Fruit fly (Drosophila melanogaster) whole organism, wandering third instar larva: ENCODE measurements around the gene yuri.

Experiments used
- Abd-B ChIP-seq: fragments of >200 bp; optimal IDR thresholded peaks from 2 replicates; lab custom pipeline; 2017; ENCODE audit warnings: missing biosample characterization, missing genetic modification characterization
- CrebA ChIP-seq: fragments of 200-800 bp; sonication (Bioruptor generic); optimal IDR thresholded peaks from 2 replicates; lab custom pipeline; 2016; ENCODE audit warnings: missing biosample characterization, mild to moderate bottlenecking, missing genetic modification characterization, borderline replicate concordance
- Dfd ChIP-seq: fragments of >200 bp; optimal IDR thresholded peaks from 2 replicates; lab custom pipeline; 2017; ENCODE audit warnings: missing biosample characterization, missing genetic modification characterization
- Dif ChIP-seq: fragments of 200-275, 200-300 bp; sonication (Bioruptor generic); optimal IDR thresholded peaks from 2 replicates; lab custom pipeline; 2018; ENCODE audit warnings: missing biosample characterization, missing genetic modification characterization; ENCODE audit not compliant: partially characterized antibody
- GATAd ChIP-seq: sonication (Bioruptor generic); optimal IDR thresholded peaks from 2 replicates; lab custom pipeline; 2016; ENCODE audit warnings: missing biosample characterization, missing genetic modification characterization
- HLH106 ChIP-seq: fragments of 200-800 bp; optimal IDR thresholded peaks from 3 replicates; lab custom pipeline; 2019; ENCODE audit warnings: missing biosample characterization, mild to moderate bottlenecking, missing genetic modification characterization, moderate library complexity
- Hnf4 ChIP-seq: fragments of 200-800 bp; sonication (Bioruptor generic); optimal IDR thresholded peaks from 2 replicates; lab custom pipeline; 2016; ENCODE audit warnings: missing biosample characterization, mild to moderate bottlenecking, missing genetic modification characterization
- Hr78 ChIP-seq: fragments of >200 bp; optimal IDR thresholded peaks from 2 replicates; lab custom pipeline; 2017; ENCODE audit warnings: missing biosample characterization, missing genetic modification characterization
- Hr83 ChIP-seq: fragments of 200-300 bp; sonication (Bioruptor generic); optimal IDR thresholded peaks from 2 replicates; lab custom pipeline; 2016; ENCODE audit warnings: missing biosample characterization, mild to moderate bottlenecking, missing genetic modification characterization, moderate library complexity; ENCODE audit not compliant: poor library complexity, severe bottlenecking
- Jra ChIP-seq: sonication (Bioruptor generic); optimal IDR thresholded peaks from 2 replicates; lab custom pipeline; 2016; ENCODE audit warnings: missing biosample characterization, missing genetic modification characterization
- N ChIP-seq: fragments of >200 bp; optimal IDR thresholded peaks from 2 replicates; lab custom pipeline; 2018; ENCODE audit warnings: missing biosample characterization, missing external identifiers, missing genetic modification characterization
- OdsH ChIP-seq: fragments of 200-800 bp; sonication (Bioruptor generic); optimal IDR thresholded peaks from 2 replicates; lab custom pipeline; 2016; ENCODE audit warnings: missing biosample characterization, mild to moderate bottlenecking, missing genetic modification characterization
- Rel ChIP-seq, 2 experiments: fragments of 200-800 bp; sonication (Bioruptor generic) in 1 of 2; optimal IDR thresholded peaks; 2 replicates in 1 of 2; 3 replicates in 1 of 2; lab custom pipeline; 2016 to 2019; ENCODE audit warnings: mild to moderate bottlenecking in 2 of 2, missing biosample characterization in 2 of 2, missing genetic modification characterization in 2 of 2, moderate library complexity in 1 of 2
- Sp1 ChIP-seq: fragments of 200-800 bp; sonication (Bioruptor generic); optimal IDR thresholded peaks from 3 replicates; lab custom pipeline; 2019; ENCODE audit warnings: missing biosample characterization, mild to moderate bottlenecking, missing genetic modification characterization, moderate library complexity
- Vsx2 ChIP-seq: fragments of 200-300, 225-300 bp; sonication (Bioruptor generic); optimal IDR thresholded peaks from 2 replicates; lab custom pipeline; 2018; ENCODE audit warnings: missing biosample characterization, missing genetic modification characterization; ENCODE audit not compliant: partially characterized antibody
- br ChIP-seq: fragments of 200-800 bp; sonication (Bioruptor generic); optimal IDR thresholded peaks from 2 replicates; lab custom pipeline; 2016; ENCODE audit warnings: missing biosample characterization, missing genetic modification characterization
- brk ChIP-seq: fragments of 200-800 bp; sonication (Bioruptor generic); optimal IDR thresholded peaks from 2 replicates; lab custom pipeline; 2016; ENCODE audit warnings: missing biosample characterization, mild to moderate bottlenecking, missing genetic modification characterization
- dmrt93B ChIP-seq: fragments of 200-800 bp; sonication (Bioruptor generic); optimal IDR thresholded peaks from 2 replicates; lab custom pipeline; 2018; ENCODE audit warnings: missing biosample characterization, mild to moderate bottlenecking, missing genetic modification characterization
- dsf ChIP-seq: sonication (Bioruptor generic); optimal IDR thresholded peaks from 2 replicates; lab custom pipeline; 2016; ENCODE audit warnings: missing biosample characterization, missing genetic modification characterization, borderline replicate concordance
- ey ChIP-seq: fragments of 200-800 bp; sonication (Bioruptor generic); optimal IDR thresholded peaks from 2 replicates; lab custom pipeline; 2016; ENCODE audit warnings: missing biosample characterization, missing genetic modification characterization
- foxo ChIP-seq, 2 experiments: fragments of 200-800 bp; sonication (Bioruptor generic); optimal IDR thresholded peaks; 2 replicates in 1 of 2; 3 replicates in 1 of 2; lab custom pipeline; 2016 to 2017; ENCODE audit warnings: missing biosample characterization in 2 of 2, missing genetic modification characterization in 2 of 2
- fru ChIP-seq: fragments of 200-800 bp; sonication (Bioruptor generic); optimal IDR thresholded peaks from 3 replicates; lab custom pipeline; 2016; ENCODE audit warnings: missing biosample characterization, mild to moderate bottlenecking, missing genetic modification characterization
- h ChIP-seq: fragments of 200-800 bp; sonication (Bioruptor generic); optimal IDR thresholded peaks from 3 replicates; lab custom pipeline; 2016; ENCODE audit warnings: missing biosample characterization, mild to moderate bottlenecking, missing genetic modification characterization
- lola ChIP-seq: fragments of >200 bp; optimal IDR thresholded peaks from 2 replicates; lab custom pipeline; 2017; ENCODE audit warnings: missing biosample characterization, missing genetic modification characterization
- pan ChIP-seq: fragments of >200 bp; optimal IDR thresholded peaks from 2 replicates; lab custom pipeline; 2017
- psq ChIP-seq: fragments of 200-800 bp; sonication (Bioruptor generic); optimal IDR thresholded peaks from 3 replicates; lab custom pipeline; 2017; ENCODE audit warnings: missing biosample characterization, mild to moderate bottlenecking, missing genetic modification characterization, moderate library complexity
- rgr ChIP-seq: fragments of 200-800 bp; sonication (Bioruptor generic); optimal IDR thresholded peaks from 3 replicates; lab custom pipeline; 2016; ENCODE audit warnings: missing biosample characterization, mild to moderate bottlenecking, missing genetic modification characterization
- sv ChIP-seq: fragments of 200-800 bp; sonication (Bioruptor generic); optimal IDR thresholded peaks from 3 replicates; lab custom pipeline; 2016; ENCODE audit warnings: missing biosample characterization, missing genetic modification characterization
- tai ChIP-seq: sonication (Bioruptor generic); optimal IDR thresholded peaks from 2 replicates; lab custom pipeline; 2016; ENCODE audit warnings: missing biosample characterization, missing genetic modification characterization
- usp ChIP-seq: fragments of >200 bp; optimal IDR thresholded peaks from 2 replicates; lab custom pipeline; 2017; ENCODE audit warnings: missing biosample characterization, missing genetic modification characterization
- woc ChIP-seq: sonication (Bioruptor generic); optimal IDR thresholded peaks from 2 replicates; lab custom pipeline; 2016; ENCODE audit warnings: missing biosample characterization, mild to moderate bottlenecking, missing genetic modification characterization

yuri gene

dm6 chr2L:15275794-15276193 lies 11.3 kb upstream of the yuri start:
- no peak for TF ChIP-seq CrebA (GFP tag; lab: Kevin White, UChicago)
- peak; percentile 50 for TF ChIP-seq HLH106
- no peak for TF ChIP-seq Dif
- peak; percentile 38 for TF ChIP-seq fru (GFP tag; lab: Kevin White, UChicago)
- no peak for TF ChIP-seq GATAd (GFP tag; lab: Kevin White, UChicago)
- TF ChIP-seq h (GFP tag; lab: Kevin White, UChicago) = peak; percentile 59
- TF ChIP-seq dmrt93B = peak; percentile 11
- no peak for TF ChIP-seq Jra (GFP tag; lab: Kevin White, UChicago)
- TF ChIP-seq Hr78 (GFP tag; lab: Kevin White, UChicago) = no peak
- TF ChIP-seq rgr (GFP tag; lab: Kevin White, UChicago) = peak; percentile 60
- TF ChIP-seq lola = no peak
- TF ChIP-seq Vsx2 (GFP tag; lab: Kevin White, UChicago) = no peak
- peak in 1 of 2 experiments; percentile 55 for TF ChIP-seq foxo (GFP tag; optimal IDR thresholded peaks at IDR 0.05; lab: Kevin White, UChicago)
- TF ChIP-seq Hnf4 (GFP tag; lab: Kevin White, UChicago) = peak; percentile 40
- peak; percentile 54 for TF ChIP-seq ey (GFP tag; lab: Kevin White, UChicago)
- peak; percentile 19 for TF ChIP-seq Sp1 (GFP tag; lab: Kevin White, UChicago)
- TF ChIP-seq OdsH (GFP tag; lab: Kevin White, UChicago) = peak; percentile 21
- peak; percentile 14 for TF ChIP-seq brk (GFP tag; lab: Kevin White, UChicago)
- no peak for TF ChIP-seq Rel (GFP tag; optimal IDR thresholded peaks at IDR 0.05; lab: Kevin White, UChicago)
- TF ChIP-seq Rel (tag; optimal IDR thresholded peaks at IDR 0.05; lab: Kevin White, UChicago) = no peak
- no peak for TF ChIP-seq psq (GFP tag; lab: Kevin White, UChicago)
- no peak for TF ChIP-seq Hr83 (GFP tag; lab: Kevin White, UChicago)
- peak; percentile 16 for TF ChIP-seq br (GFP tag; lab: Kevin White, UChicago)
- peak; percentile 22 for TF ChIP-seq woc

dm6 chr2L:15274783-15275316 lies 10.4 kb upstream of the yuri start, which contains the start of gene UK114:
Gene UK114 (minus strand): TSS chr2L:15275091.
- TF ChIP-seq Hr83 (GFP tag; lab: Kevin White, UChicago) = no peak
- no peak for TF ChIP-seq CrebA (GFP tag; lab: Kevin White, UChicago)
- no peak for TF ChIP-seq foxo (GFP tag; optimal IDR thresholded peaks at IDR 0.05; lab: Kevin White, UChicago)
- TF ChIP-seq psq (GFP tag; lab: Kevin White, UChicago) = peak; percentile 39
- peak; percentile 34 for TF ChIP-seq brk (GFP tag; lab: Kevin White, UChicago)
- no peak for TF ChIP-seq tai (GFP tag; lab: Kevin White, UChicago)
- no peak for TF ChIP-seq Vsx2 (GFP tag; lab: Kevin White, UChicago)
- no peak for TF ChIP-seq dmrt93B
- TF ChIP-seq Hnf4 (GFP tag; lab: Kevin White, UChicago) = no peak
- no peak for TF ChIP-seq ey (GFP tag; lab: Kevin White, UChicago)
- no peak for TF ChIP-seq woc
- TF ChIP-seq Dfd (GFP tag; lab: Kevin White, UChicago) = no peak
- TF ChIP-seq GATAd (GFP tag; lab: Kevin White, UChicago) = no peak
- TF ChIP-seq rgr (GFP tag; lab: Kevin White, UChicago) = no peak
- TF ChIP-seq, all 38 proteins: peak for 2

- TF ChIP-seq usp (GFP tag; lab: Kevin White, UChicago) = no peak
- no peak for TF ChIP-seq Abd-B (GFP tag; lab: Kevin White, UChicago)
- no peak for TF ChIP-seq sv (GFP tag; lab: Kevin White, UChicago)
- TF ChIP-seq N (GFP tag; lab: Kevin White, UChicago) = no peak
- no peak for TF ChIP-seq tai (GFP tag; lab: Kevin White, UChicago)
- TF ChIP-seq br (GFP tag; lab: Kevin White, UChicago) = no peak
- TF ChIP-seq Hnf4 (GFP tag; lab: Kevin White, UChicago) = no peak
- no peak for TF ChIP-seq HLH106
- TF ChIP-seq dsf (GFP tag; lab: Kevin White, UChicago) = no peak
- TF ChIP-seq dmrt93B = no peak
- no peak for TF ChIP-seq Dfd (GFP tag; lab: Kevin White, UChicago)
- TF ChIP-seq pan (lab: Kevin White, UChicago) = no peak
- TF ChIP-seq foxo (GFP tag; optimal IDR thresholded peaks at IDR 0.05; lab: Kevin White, UChicago) = no peak
- TF ChIP-seq woc = no peak
- TF ChIP-seq Hr78 (GFP tag; lab: Kevin White, UChicago) = no peak
- no peak for TF ChIP-seq Rel (GFP tag; optimal IDR thresholded peaks at IDR 0.05; lab: Kevin White, UChicago)
- TF ChIP-seq Rel (tag; optimal IDR thresholded peaks at IDR 0.05; lab: Kevin White, UChicago) = no peak
- TF ChIP-seq rgr (GFP tag; lab: Kevin White, UChicago) = no peak
- TF ChIP-seq CrebA (GFP tag; lab: Kevin White, UChicago) = no peak
- TF ChIP-seq, all 38 proteins: peak for 0
Observed at dm6 chr2L:15274292-15274691, 9.8 kb upstream of the yuri start.
